Worm (Caenorhabditis elegans) whole organism, late embryonic: ENCODE data around the gene clip-1.

Experiments used
- F13H6.1 ChIP-seq: sonication (generic microtip); optimal IDR thresholded peaks from 2 replicates; lab custom pipeline; 2016; ENCODE audit warnings: missing genetic modification characterization, missing compliant biosample characterization
- ama-1 ChIP-seq: fragments of 150-350 bp; optimal IDR thresholded peaks from 2 replicates; lab custom pipeline; 2014
- dve-1 ChIP-seq: sonication (generic microtip); optimal IDR thresholded peaks from 2 replicates; lab custom pipeline; 2017; ENCODE audit warnings: antibody characterized with exemption, mild to moderate bottlenecking, missing genetic modification characterization, missing compliant biosample characterization
- elt-2 ChIP-seq: sonication (generic microtip); optimal IDR thresholded peaks from 2 replicates; lab custom pipeline; 2016; ENCODE audit warnings: missing genetic modification reagents, missing genetic modification characterization, missing compliant biosample characterization
- ets-4 ChIP-seq: sonication (generic microtip); optimal IDR thresholded peaks from 2 replicates; lab custom pipeline; 2016; ENCODE audit warnings: missing genetic modification characterization, missing compliant biosample characterization
- hlh-13 ChIP-seq: fragments of 200-800 bp; sonication (Bioruptor generic); optimal IDR thresholded peaks from 2 replicates; lab custom pipeline; 2018; ENCODE audit warnings: mild to moderate bottlenecking, missing genetic modification characterization, missing compliant biosample characterization
- nfya-1 ChIP-seq: sonication (generic microtip); optimal IDR thresholded peaks from 2 replicates; lab custom pipeline; 2017; ENCODE audit warnings: missing genetic modification characterization, mild to moderate bottlenecking, missing compliant biosample characterization, antibody characterized with exemption, moderate library complexity
- nhr-11 ChIP-seq: fragments of 150-350 bp; optimal IDR thresholded peaks from 2 replicates; lab custom pipeline; 2014; ENCODE audit warnings: missing biosample characterization, missing genetic modification characterization
- pqm-1 ChIP-seq: sonication (generic microtip); optimal IDR thresholded peaks from 2 replicates; lab custom pipeline; 2016; ENCODE audit warnings: missing genetic modification characterization, missing compliant biosample characterization
- pros-1 ChIP-seq: fragments of 150-350 bp; optimal IDR thresholded peaks from 2 replicates; lab custom pipeline; 2014; ENCODE audit warnings: missing biosample characterization, missing genetic modification reagents, missing genetic modification characterization
- rnt-1 ChIP-seq: sonication (generic microtip); optimal IDR thresholded peaks from 2 replicates; lab custom pipeline; 2016; ENCODE audit warnings: missing genetic modification characterization, missing compliant biosample characterization

DNA sequence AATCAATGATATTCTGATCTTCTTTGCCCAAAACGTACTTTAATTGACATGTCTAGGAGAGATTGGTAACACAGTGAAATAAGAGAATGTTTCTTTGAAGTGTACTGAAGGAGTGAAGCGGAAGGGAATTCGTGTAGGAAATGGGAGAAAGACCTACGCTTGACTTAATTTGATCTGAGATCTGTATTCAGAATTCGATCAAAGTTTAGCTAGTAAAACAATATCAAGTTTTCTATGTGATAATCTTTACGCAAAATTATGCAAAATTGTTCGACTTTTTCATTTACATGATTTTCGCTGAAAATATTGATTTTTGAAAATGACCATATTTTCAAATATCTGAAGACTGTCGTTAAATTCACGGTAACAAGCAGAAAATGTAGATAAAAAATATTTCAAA is 28.5 kb upstream of the clip-1 start, which contains the start of gene K01B6.4:
- TF ChIP-seq F13H6.1 (tag; lab: Kevin White, UChicago) = no peak
- no peak for TF ChIP-seq ets-4 (tag; lab: Kevin White, UChicago)
- TF ChIP-seq pqm-1 (tag; lab: Kevin White, UChicago) = no peak
- no peak for TF ChIP-seq nhr-11 (tag; lab: Kevin White, UChicago)
- TF ChIP-seq hlh-13 (GFP tag; lab: Kevin White, UChicago) = no peak
- TF ChIP-seq elt-2 (tag; lab: Kevin White, UChicago) = no peak
- TF ChIP-seq ama-1 (lab: Kevin White, UChicago) = no peak
- no peak for TF ChIP-seq dve-1 (tag; lab: Kevin White, UChicago)
- TF ChIP-seq rnt-1 (tag; lab: Kevin White, UChicago) = no peak
- no peak for TF ChIP-seq pros-1 (tag; lab: Kevin White, UChicago)
- no peak for TF ChIP-seq nfya-1 (tag; lab: Kevin White, UChicago)
